Fruit fly (Drosophila melanogaster): ENCODE results near the gene Sol1.

Gene Sol1

DNA sequence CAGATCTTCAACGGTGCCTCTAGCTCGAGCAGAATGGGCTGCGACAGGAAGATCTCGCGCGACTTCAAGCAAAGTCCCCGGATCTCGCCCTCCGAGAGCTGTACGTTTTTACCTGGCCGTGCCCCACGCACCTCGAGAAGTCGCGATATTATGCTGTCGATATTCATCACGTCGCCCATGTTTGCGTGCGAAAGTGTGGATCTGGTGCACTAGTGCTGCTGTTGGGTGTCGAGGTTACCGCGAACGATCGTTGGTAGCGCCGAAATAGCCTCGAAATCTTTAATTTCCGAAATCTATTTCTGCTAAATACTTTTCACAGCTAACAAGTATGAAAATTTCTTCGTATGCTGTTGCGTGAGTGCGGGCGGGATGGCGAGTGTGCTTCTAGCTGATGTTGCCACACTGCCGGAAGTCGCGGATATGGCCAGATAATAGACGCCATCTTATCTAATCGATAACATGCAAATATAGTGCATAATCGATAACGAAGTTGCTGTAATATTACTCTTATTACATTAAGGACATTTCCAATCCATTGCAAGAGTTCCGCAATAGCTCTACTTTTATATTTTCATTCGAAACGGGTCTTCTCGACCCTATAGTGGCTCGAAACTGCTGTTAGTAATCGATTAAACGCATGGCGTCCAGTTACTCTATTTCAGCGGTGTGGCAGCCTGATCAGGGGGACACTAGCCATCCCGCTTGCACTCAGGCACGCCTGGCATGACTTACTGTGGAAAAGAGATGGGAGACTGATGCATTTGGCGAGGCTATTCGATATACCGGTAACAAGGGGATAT lies 39.7 kb downstream of the Sol1 start, which contains the start of gene Pp1-87B (continued):
- TF ChIP-seq dm (GFP tag; optimal IDR thresholded peaks at IDR 0.05) = peak; percentile 89
- peak; percentile 40 to 98 for TF ChIP-seq tll (GFP tag; optimal IDR thresholded peaks at IDR 0.05)
- peak; percentile 88 to 99 for TF ChIP-seq insv (GFP tag; optimal IDR thresholded peaks at IDR 0.05)
- peak in 1 of 3 experiments; percentile 16 for TF ChIP-seq Stat92E (GFP tag; optimal IDR thresholded peaks at IDR 0.05)
- no peak for TF ChIP-seq HLH54F (GFP tag; optimal IDR thresholded peaks at IDR 0.05)
- TF ChIP-seq Max (GFP tag; optimal IDR thresholded peaks at IDR 0.05) = peak; percentile 27
- no peak for TF ChIP-seq eyg (GFP tag; optimal IDR thresholded peaks at IDR 0.05)
- TF ChIP-seq sens-2 (GFP tag; IDR thresholded peaks at IDR 0.05) = no peak
- TF ChIP-seq row (GFP tag; IDR thresholded peaks at IDR 0.05) = 0 out of 3 replicates have a peak, but pooled peaks have one; percentile 10
- peak; percentile 34 for TF ChIP-seq CG18262 (tag; optimal IDR thresholded peaks at IDR 0.05)
- TF ChIP-seq zen (tag; optimal IDR thresholded peaks at IDR 0.05) = peak; percentile 38
- peak; percentile 37 for TF ChIP-seq HmgZ (tag; optimal IDR thresholded peaks at IDR 0.05)
- peak; percentile 61 for TF ChIP-seq HLHmδ (GFP tag; optimal IDR thresholded peaks at IDR 0.05)
- peak; percentile 26 for TF ChIP-seq shn (GFP tag; optimal IDR thresholded peaks at IDR 0.05)
- no peak for TF ChIP-seq klu (GFP tag; IDR thresholded peaks at IDR 0.05)
- TF ChIP-seq CG9609 (GFP tag; optimal IDR thresholded peaks at IDR 0.05) = peak; percentile 30
- peak; percentile 32 for TF ChIP-seq Side (GFP tag; optimal IDR thresholded peaks at IDR 0.05)
- peak; percentile 70 for TF ChIP-seq BEAF-32 (GFP tag; optimal IDR thresholded peaks at IDR 0.05)
- no peak for TF ChIP-seq CG4617 (GFP tag; optimal IDR thresholded peaks at IDR 0.05; ENCODE audit: borderline replicate concordance)
- TF ChIP-seq vnd (GFP tag; IDR thresholded peaks at IDR 0.05; ENCODE audit: partially characterized antibody) = peak; percentile 56; the same call in 2 of the 3 replicates
- TF ChIP-seq HLH4C (GFP tag; IDR thresholded peaks at IDR 0.05; ENCODE audit: partially characterized antibody) = peak; percentile 66; the same call in 2 of the 3 replicates
- peak; percentile 55; the same call in 2 of the 3 replicates for TF ChIP-seq CG6791 (GFP tag; IDR thresholded peaks at IDR 0.05; ENCODE audit: partially characterized antibody)
- TF ChIP-seq Tbp (GFP tag; optimal IDR thresholded peaks at IDR 0.05) = peak; percentile 21
- no peak for TF ChIP-seq CG3407 (GFP tag; optimal IDR thresholded peaks at IDR 0.05)
- TF ChIP-seq CG9727 (GFP tag; optimal IDR thresholded peaks at IDR 0.05) = peak; percentile 39
- no peak for TF ChIP-seq lilli (GFP tag; optimal IDR thresholded peaks at IDR 0.05)
- TF ChIP-seq Bteb2 (GFP tag; optimal IDR thresholded peaks at IDR 0.05) = no peak
- TF ChIP-seq dmrt11E (tag; optimal IDR thresholded peaks at IDR 0.05) = no peak
- TF ChIP-seq CG3995 (GFP tag; optimal IDR thresholded peaks at IDR 0.05) = peak; percentile 38
- TF ChIP-seq CG2129 (GFP tag; IDR thresholded peaks at IDR 0.05; ENCODE audit: partially characterized antibody) = no peak
- TF ChIP-seq CG12659 (GFP tag; optimal IDR thresholded peaks at IDR 0.05) = peak; percentile 87
- TF ChIP-seq CG3847 (GFP tag; IDR thresholded peaks at IDR 0.05) = peak; percentile 64
- TF ChIP-seq p53 (GFP tag; optimal IDR thresholded peaks at IDR 0.05) = peak; percentile 14
- 0 out of 2 replicates have a peak, but pooled peaks have one; percentile 28 for TF ChIP-seq hbn (GFP tag; IDR thresholded peaks at IDR 0.05; ENCODE audit: partially characterized antibody)
- TF ChIP-seq CoRest (tag; optimal IDR thresholded peaks at IDR 0.05) = peak; percentile 63
- no peak for TF ChIP-seq Poxn (GFP tag; IDR thresholded peaks at IDR 0.05)
- TF ChIP-seq Elba2 (GFP tag; optimal IDR thresholded peaks at IDR 0.05) = peak; percentile 98
- peak; percentile 13 for TF ChIP-seq Hsf (GFP tag; optimal IDR thresholded peaks at IDR 0.05)
- no peak for TF ChIP-seq luna (GFP tag; optimal IDR thresholded peaks at IDR 0.05)
- TF ChIP-seq CG10267 (tag; optimal IDR thresholded peaks at IDR 0.05) = peak; percentile 16
- peak; percentile 56 for TF ChIP-seq Meics (GFP tag; optimal IDR thresholded peaks at IDR 0.05)
- peak; percentile 36 for TF ChIP-seq CG12104 (GFP tag; optimal IDR thresholded peaks at IDR 0.05)
- TF ChIP-seq pan (optimal IDR thresholded peaks at IDR 0.05) = no peak
- TF ChIP-seq pan (GFP tag; optimal IDR thresholded peaks at IDR 0.05 in 1 of 2, IDR thresholded peaks at IDR 0.05 in 1 of 2) = no peak
- no peak for TF ChIP-seq kay (GFP tag; optimal IDR thresholded peaks at IDR 0.05)
- TF ChIP-seq Med (GFP tag) = peak; percentile 76
- no peak for TF ChIP-seq vfl (GFP tag; optimal IDR thresholded peaks at IDR 0.05)
- no peak for TF ChIP-seq CG14860 (GFP tag; IDR thresholded peaks at IDR 0.05; ENCODE audit: partially characterized antibody)

All from whole organism, embryonic.